Fruit fly (Drosophila melanogaster): ENCODE results near the gene CG14990.

Gene CG14990

dm6 chr3L:4059293-4059820 lies 33.6 kb upstream of the CG14990 start, which contains the start of gene Ugt305A1 (continued):
- TF ChIP-seq trem (tag; optimal IDR thresholded peaks at IDR 0.05) (no peak), CG14050 (GFP tag; IDR thresholded peaks at IDR 0.05) (no peak), stc (GFP tag; IDR thresholded peaks at IDR 0.05) (0 out of 2 replicates have a peak, but pooled peaks have one; percentile 24), CG10462 (GFP tag; optimal IDR thresholded peaks at IDR 0.05) (no peak), Abd-B (GFP tag; optimal IDR thresholded peaks at IDR 0.05) (no peak), dmrt99B (tag; optimal IDR thresholded peaks at IDR 0.05) (no peak), Sox102F (GFP tag; optimal IDR thresholded peaks at IDR 0.05) (peak; percentile 31), row (GFP tag; IDR thresholded peaks at IDR 0.05) (peak; percentile 50; the same call in 2 of the 3 replicates), CG17328 (GFP tag; IDR thresholded peaks at IDR 0.05) (no peak), PHDP (tag; optimal IDR thresholded peaks at IDR 0.05) (peak; percentile 30), CG7786 (GFP tag; optimal IDR thresholded peaks at IDR 0.05) (no peak), MBD-R2 (GFP tag; IDR thresholded peaks at IDR 0.05) (no peak), Vsx1 (GFP tag; optimal IDR thresholded peaks at IDR 0.05) (no peak), dpn (GFP tag; optimal IDR thresholded peaks at IDR 0.05) (peak in 1 of 2 experiments; percentile 3), unpg (GFP tag; optimal IDR thresholded peaks at IDR 0.05) (peak; percentile 17), hkb (optimal IDR thresholded peaks at IDR 0.05) (no peak), hkb (GFP tag; IDR thresholded peaks at IDR 0.05) (no peak), Ptx1 (GFP tag; IDR thresholded peaks at IDR 0.05) (peak; percentile 28; the same call in 1 of the 2 replicates), CG4730 (GFP tag; IDR thresholded peaks at IDR 0.05) (no peak), CG10431 (GFP tag; optimal IDR thresholded peaks at IDR 0.05) (no peak), Ets65A (GFP tag) (peak; percentile 61), Meics (GFP tag; optimal IDR thresholded peaks at IDR 0.05) (no peak), tio (GFP tag; optimal IDR thresholded peaks at IDR 0.05) (no peak), dysf (GFP tag; IDR thresholded peaks at IDR 0.05) (0 out of 3 replicates have a peak, but pooled peaks have one; percentile 19), CG11247 (GFP tag; IDR thresholded peaks at IDR 0.05) (no peak), CG16779 (GFP tag; IDR thresholded peaks at IDR 0.05) (no peak), CG30020 (tag; optimal IDR thresholded peaks at IDR 0.05) (no peak), CG15514 (GFP tag; optimal IDR thresholded peaks at IDR 0.05) (peak; percentile 4), Doc2 (GFP tag; IDR thresholded peaks at IDR 0.05) (no peak), tna (GFP tag; IDR thresholded peaks at IDR 0.05; ENCODE audit: partially characterized antibody) (no peak), ssp (GFP tag; IDR thresholded peaks at IDR 0.05) (no peak), Med (GFP tag) (peak; percentile 65), jumu (GFP tag; optimal IDR thresholded peaks at IDR 0.05) (no peak), CG2712 (tag; optimal IDR thresholded peaks at IDR 0.05) (no peak), wor (GFP tag; IDR thresholded peaks at IDR 0.05) (no peak), Ravus (GFP tag; IDR thresholded peaks at IDR 0.05) (no peak), chn (GFP tag; optimal IDR thresholded peaks at IDR 0.05) (no peak), CrebB (tag; optimal IDR thresholded peaks at IDR 0.05) (no peak), az2 (GFP tag; optimal IDR thresholded peaks at IDR 0.05) (no peak), CG13894 (tag; optimal IDR thresholded peaks at IDR 0.05) (no peak), CHES-1-like (GFP tag; optimal IDR thresholded peaks at IDR 0.05) (no peak), yki (optimal IDR thresholded peaks at IDR 0.05) (no peak), Gsc (GFP tag; IDR thresholded peaks at IDR 0.05) (no peak), CG10321 (GFP tag; IDR thresholded peaks at IDR 0.05) (no peak), peb (GFP tag; IDR thresholded peaks at IDR 0.05) (no peak), Dip2 (GFP tag; IDR thresholded peaks at IDR 0.05) (no peak), CG12659 (GFP tag; optimal IDR thresholded peaks at IDR 0.05) (peak; percentile 11), ttk (GFP tag; IDR thresholded peaks at IDR 0.05) (no peak), corto (GFP tag; optimal IDR thresholded peaks at IDR 0.05) (no peak), pzg (GFP tag; optimal IDR thresholded peaks at IDR 0.05) (no peak), Hmr (GFP tag; optimal IDR thresholded peaks at IDR 0.05) (peak; percentile 22), CG13123 (GFP tag; optimal IDR thresholded peaks at IDR 0.05) (no peak)

Measured in whole organism, embryonic.